Fruit fly (Drosophila melanogaster): ENCODE measurements around the gene CG9921.
A peak's percentile ranks its signal among the peaks of the same experiment; 100 is the strongest.

The CG9921 gene

dm6 chrX:16296423-16297292 is 36.7 kb downstream of the CG9921 start, which contains the start of gene CG3632 (continued):
- TF ChIP-seq ap (GFP tag; IDR thresholded peaks at IDR 0.05) (no peak), CG16779 (GFP tag; IDR thresholded peaks at IDR 0.05) (no peak), CG7786 (GFP tag; optimal IDR thresholded peaks at IDR 0.05) (peak; percentile 61), GATAe (GFP tag; conservative IDR thresholded peaks at IDR 0.05) (no peak), CG31365 (tag; optimal IDR thresholded peaks at IDR 0.05) (no peak), CG12391 (tag; optimal IDR thresholded peaks at IDR 0.05) (no peak), chinmo (GFP tag; IDR thresholded peaks at IDR 0.05; ENCODE audit: partially characterized antibody) (peak; percentile 88; the same call in 3 of the 4 replicates), CG17385 (GFP tag; optimal IDR thresholded peaks at IDR 0.05) (no peak), crp (GFP tag; optimal IDR thresholded peaks at IDR 0.05) (peak in 1 of 2 experiments; percentile 60), gsb (GFP tag; IDR thresholded peaks at IDR 0.05) (no peak), CG17802 (tag; optimal IDR thresholded peaks at IDR 0.05) (no peak), CG14710 (tag; optimal IDR thresholded peaks at IDR 0.05) (peak; percentile 34), cato (GFP tag; optimal IDR thresholded peaks at IDR 0.05; ENCODE audit: borderline replicate concordance) (no peak), MTF-1 (GFP tag; optimal IDR thresholded peaks at IDR 0.05; ENCODE audit: borderline replicate concordance) (no peak), CG1602 (GFP tag; optimal IDR thresholded peaks at IDR 0.05) (no peak), CG7271 (tag; optimal IDR thresholded peaks at IDR 0.05) (no peak), vfl (GFP tag; optimal IDR thresholded peaks at IDR 0.05) (peak; percentile 42), CG7987 (GFP tag; optimal IDR thresholded peaks at IDR 0.05) (peak; percentile 51), NfI (GFP tag; optimal IDR thresholded peaks at IDR 0.05) (peak; percentile 58), btn (GFP tag; optimal IDR thresholded peaks at IDR 0.05) (no peak), CG15269 (tag; optimal IDR thresholded peaks at IDR 0.05) (no peak), eyg (GFP tag; optimal IDR thresholded peaks at IDR 0.05) (no peak), CG6254 (GFP tag; optimal IDR thresholded peaks at IDR 0.05) (no peak), cas (GFP tag; IDR thresholded peaks at IDR 0.05) (no peak), CG31224 (GFP tag; IDR thresholded peaks at IDR 0.05) (no peak), zfh1 (GFP tag; IDR thresholded peaks at IDR 0.05) (0 out of 3 replicates have a peak, but pooled peaks have one; percentile 19), Ravus (GFP tag; IDR thresholded peaks at IDR 0.05) (no peak), BEAF-32 (GFP tag; optimal IDR thresholded peaks at IDR 0.05) (peak; percentile 82), jigr1 (GFP tag; IDR thresholded peaks at IDR 0.05) (no peak), CTCF (GFP tag; optimal IDR thresholded peaks at IDR 0.05) (no peak), prd (optimal IDR thresholded peaks at IDR 0.05) (no peak), prd (GFP tag; IDR thresholded peaks at IDR 0.05) (no peak), CG3726 (GFP tag; IDR thresholded peaks at IDR 0.05) (no peak), sisA (GFP tag; IDR thresholded peaks at IDR 0.05) (no peak), CG7963 (GFP tag; IDR thresholded peaks at IDR 0.05; ENCODE audit: partially characterized antibody) (peak; percentile 89), CG9797 (GFP tag; optimal IDR thresholded peaks at IDR 0.05) (peak; percentile 30), Oli (tag; optimal IDR thresholded peaks at IDR 0.05) (no peak), CG15514 (GFP tag; optimal IDR thresholded peaks at IDR 0.05) (peak; percentile 79), z (GFP tag; IDR thresholded peaks at IDR 0.05) (no peak), H15 (GFP tag; IDR thresholded peaks at IDR 0.05) (no peak), Rx (GFP tag; IDR thresholded peaks at IDR 0.05) (no peak), PHDP (tag; optimal IDR thresholded peaks at IDR 0.05) (no peak), gt (GFP tag; IDR thresholded peaks at IDR 0.05) (no peak), B-H1 (GFP tag; IDR thresholded peaks at IDR 0.05) (no peak), tap (tag; optimal IDR thresholded peaks at IDR 0.05) (no peak), CG2875 (GFP tag; optimal IDR thresholded peaks at IDR 0.05) (no peak), CG4820 (GFP tag; optimal IDR thresholded peaks at IDR 0.05) (no peak), ab (GFP tag; optimal IDR thresholded peaks at IDR 0.05) (no peak), ham (GFP tag; IDR thresholded peaks at IDR 0.05) (no peak), CG13123 (GFP tag; optimal IDR thresholded peaks at IDR 0.05) (no peak)
